Fruit fly (Drosophila melanogaster) whole organism, wandering third instar larva: Measurements from ENCODE around the gene CG10584.

Experiments
- CG9705 ChIP-seq: fragments of 200-800 bp; sonication (Bioruptor generic); optimal IDR thresholded peaks from 2 replicates; lab custom pipeline; 2018; ENCODE audit warnings: missing biosample characterization, mild to moderate bottlenecking, missing genetic modification characterization
- HLH106 ChIP-seq: fragments of 200-800 bp; optimal IDR thresholded peaks from 3 replicates; lab custom pipeline; 2019; ENCODE audit warnings: missing biosample characterization, mild to moderate bottlenecking, missing genetic modification characterization, moderate library complexity
- N ChIP-seq: fragments of >200 bp; optimal IDR thresholded peaks from 2 replicates; lab custom pipeline; 2018; ENCODE audit warnings: missing biosample characterization, missing external identifiers, missing genetic modification characterization
- brk ChIP-seq: fragments of 200-800 bp; sonication (Bioruptor generic); optimal IDR thresholded peaks from 2 replicates; lab custom pipeline; 2016; ENCODE audit warnings: missing biosample characterization, mild to moderate bottlenecking, missing genetic modification characterization
- dl ChIP-seq, 2 experiments: fragments of 175-275, 200-275 bp in 1 of 2; fragments of 200-275 bp in 1 of 2; sonication (Bioruptor generic); optimal IDR thresholded peaks; lab custom pipeline; 2018; ENCODE audit warnings: mild to moderate bottlenecking in 2 of 2, missing biosample characterization in 2 of 2, missing genetic modification characterization in 2 of 2, moderate library complexity in 2 of 2; ENCODE audit not compliant: partially characterized antibody in 2 of 2, insufficient read depth in 1 of 2
- dmrt93B ChIP-seq: fragments of 200-800 bp; sonication (Bioruptor generic); optimal IDR thresholded peaks from 2 replicates; lab custom pipeline; 2018; ENCODE audit warnings: missing biosample characterization, mild to moderate bottlenecking, missing genetic modification characterization
- dsf ChIP-seq: sonication (Bioruptor generic); optimal IDR thresholded peaks from 2 replicates; lab custom pipeline; 2016; ENCODE audit warnings: missing biosample characterization, missing genetic modification characterization, borderline replicate concordance
- ey ChIP-seq: fragments of 200-800 bp; sonication (Bioruptor generic); optimal IDR thresholded peaks from 2 replicates; lab custom pipeline; 2016; ENCODE audit warnings: missing biosample characterization, missing genetic modification characterization
- jim ChIP-seq: fragments of 175-275, 200-325 bp; sonication (Bioruptor generic); optimal IDR thresholded peaks from 2 replicates; lab custom pipeline; 2016; ENCODE audit warnings: missing biosample characterization, mild to moderate bottlenecking, missing genetic modification characterization
- pan ChIP-seq: fragments of >200 bp; optimal IDR thresholded peaks from 2 replicates; lab custom pipeline; 2017
- rgr ChIP-seq: fragments of 200-800 bp; sonication (Bioruptor generic); optimal IDR thresholded peaks from 3 replicates; lab custom pipeline; 2016; ENCODE audit warnings: missing biosample characterization, mild to moderate bottlenecking, missing genetic modification characterization
- sv ChIP-seq: fragments of 200-800 bp; sonication (Bioruptor generic); optimal IDR thresholded peaks from 3 replicates; lab custom pipeline; 2016; ENCODE audit warnings: missing biosample characterization, missing genetic modification characterization
- usp ChIP-seq: fragments of >200 bp; optimal IDR thresholded peaks from 2 replicates; lab custom pipeline; 2017; ENCODE audit warnings: missing biosample characterization, missing genetic modification characterization

DNA sequence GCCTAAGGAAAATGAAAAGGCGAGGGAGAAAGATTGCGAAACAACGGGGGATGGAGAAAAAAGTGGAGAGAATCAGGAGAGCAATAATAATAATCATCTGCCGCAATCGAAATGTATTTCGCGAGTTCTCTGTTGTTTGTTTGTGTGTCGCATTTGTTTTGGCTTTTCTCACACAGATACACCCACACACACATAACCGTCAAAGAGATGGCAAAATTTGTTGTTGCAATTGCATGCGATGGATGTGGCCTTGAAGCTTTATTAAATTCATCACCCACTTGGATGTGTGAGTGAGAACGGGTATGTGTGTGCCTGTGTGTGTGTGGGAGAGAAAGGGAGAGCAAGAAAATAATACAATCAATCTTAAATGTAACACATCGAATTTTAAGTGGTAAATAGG lies 19.5 kb downstream of the CG10584 start:
- TF ChIP-seq pan (lab: Kevin White, UChicago) = no peak
- TF ChIP-seq usp (GFP tag; lab: Kevin White, UChicago) = no peak
- TF ChIP-seq dsf (GFP tag; lab: Kevin White, UChicago) = no peak
- peak; percentile 17 for TF ChIP-seq N (GFP tag; lab: Kevin White, UChicago)
- TF ChIP-seq dmrt93B = no peak
- no peak for TF ChIP-seq ey (GFP tag; lab: Kevin White, UChicago)
- TF ChIP-seq sv (GFP tag; lab: Kevin White, UChicago) = no peak
- TF ChIP-seq dl (GFP tag; optimal IDR thresholded peaks at IDR 0.05; lab: Kevin White, UChicago; ENCODE audit: insufficient read depth in 1 of 2, partially characterized antibody in 2 of 2) = peak; percentile 8 to 15
- TF ChIP-seq jim (GFP tag; lab: Kevin White, UChicago) = no peak
- no peak for TF ChIP-seq HLH106 (tag; lab: Kevin White, UChicago)
- no peak for TF ChIP-seq rgr
- no peak for TF ChIP-seq CG9705
- TF ChIP-seq brk = peak; percentile 22
